Worm (Caenorhabditis elegans) whole organism, L3 larva: ENCODE measurements around the gene tmed-10.

Source experiments
- egl-27 ChIP-seq: sonication (generic microtip); optimal IDR thresholded peaks from 4 replicates; lab custom pipeline; 2017; ENCODE audit warnings: missing biosample characterization, missing genetic modification reagents, missing genetic modification characterization
- nhr-23 ChIP-seq: fragments of 150-350 bp; optimal IDR thresholded peaks from 2 replicates; lab custom pipeline; 2014; ENCODE audit warnings: missing biosample characterization, missing genetic modification reagents, missing genetic modification characterization
- nhr-76 ChIP-seq: fragments of 150-350 bp; sonication (generic microtip); optimal IDR thresholded peaks from 5 replicates; lab custom pipeline; 2014; ENCODE audit warnings: missing biosample characterization, missing genetic modification characterization

ce11 chrV:11302698-11303097 lies 24.1 kb downstream of the tmed-10 start, which contains the start of gene srh-46:
- TF ChIP-seq nhr-23 (no peak), nhr-76 (no peak), egl-27 (tag; lab: Kevin White, UChicago) (no peak)
